Worm (Caenorhabditis elegans): ENCODE measurements around the gene uroc-1.

uroc-1 gene

DNA sequence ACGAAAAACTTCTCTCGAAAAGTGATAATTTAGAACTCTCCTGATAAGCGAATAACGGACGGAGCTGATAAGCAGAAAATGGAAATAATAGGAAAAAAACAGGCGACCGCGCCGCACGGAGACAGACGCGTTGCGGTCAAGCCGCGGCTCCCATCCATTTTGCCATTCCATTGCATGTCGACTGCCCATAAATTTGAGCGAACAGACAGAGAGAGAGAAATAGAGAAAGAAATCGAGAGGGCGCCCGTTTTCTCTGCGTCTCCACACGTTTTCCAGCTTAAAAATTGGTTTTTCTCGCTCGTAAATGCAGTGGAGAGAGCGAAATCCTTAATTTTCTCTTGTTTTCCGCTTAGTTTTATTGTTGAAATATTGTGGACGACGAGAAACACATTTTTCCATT is 40.7 kb downstream of the uroc-1 start:
- TF ChIP-seq nhr-23 (tag; optimal IDR thresholded peaks at IDR 0.05) (no peak), ztf-11 (tag; optimal IDR thresholded peaks at IDR 0.05) (no peak), skn-1 (tag; optimal IDR thresholded peaks at IDR 0.05) (peak; percentile 30), nfya-1 (tag; optimal IDR thresholded peaks at IDR 0.05; ENCODE audit: insufficient read depth) (peak; percentile 75), ceh-28 (tag; optimal IDR thresholded peaks at IDR 0.05) (peak; percentile 10), hmg-11 (tag; optimal IDR thresholded peaks at IDR 0.05) (peak; percentile 74), ceh-82 (tag; optimal IDR thresholded peaks at IDR 0.05) (no peak), pha-4 (tag; optimal IDR thresholded peaks at IDR 0.05) (peak; percentile 59), pqm-1 (tag; optimal IDR thresholded peaks at IDR 0.05) (peak; percentile 78), egl-5 (tag; optimal IDR thresholded peaks at IDR 0.05) (peak; percentile 93), nhr-77 (tag; optimal IDR thresholded peaks at IDR 0.05) (no peak), jun-1 (tag; optimal IDR thresholded peaks at IDR 0.05) (peak; percentile 49), lsy-12 (tag; optimal IDR thresholded peaks at IDR 0.05) (no peak), lin-15B (tag; optimal IDR thresholded peaks at IDR 0.05) (peak; percentile 17), lin-39 (tag; optimal IDR thresholded peaks at IDR 0.05) (peak; percentile 52), elt-2 (tag; optimal IDR thresholded peaks at IDR 0.05) (peak; percentile 97), fkh-10 (GFP tag; optimal IDR thresholded peaks at IDR 0.05) (peak; percentile 1), daf-12 (tag; optimal IDR thresholded peaks at IDR 0.05) (no peak), nhr-76 (tag; optimal IDR thresholded peaks at IDR 0.05) (no peak), zag-1 (tag; optimal IDR thresholded peaks at IDR 0.05) (no peak), snpc-4 (tag; optimal IDR thresholded peaks at IDR 0.05) (peak; percentile 17)

ce11 chrIV:16498031-16498442 is 44.5 kb downstream of the uroc-1 start:
- TF ChIP-seq nfya-1 (tag; optimal IDR thresholded peaks at IDR 0.05; ENCODE audit: insufficient read depth) (peak; percentile 75), tbx-2 (tag; optimal IDR thresholded peaks at IDR 0.05) (peak; percentile 65), skn-1 (tag; optimal IDR thresholded peaks at IDR 0.05) (peak; percentile 33), nhr-25 (tag; optimal IDR thresholded peaks at IDR 0.05) (peak; percentile 20), eor-1 (tag; optimal IDR thresholded peaks at IDR 0.05) (no peak), ceh-28 (tag; optimal IDR thresholded peaks at IDR 0.05) (peak; percentile 67), sea-2 (GFP tag; optimal IDR thresholded peaks at IDR 0.05) (no peak), lin-39 (tag; optimal IDR thresholded peaks at IDR 0.05) (peak; percentile 64), hmg-11 (tag; optimal IDR thresholded peaks at IDR 0.05) (no peak), nhr-23 (tag; optimal IDR thresholded peaks at IDR 0.05) (peak; percentile 79), ceh-16 (tag; optimal IDR thresholded peaks at IDR 0.05) (no peak), lin-15B (tag; optimal IDR thresholded peaks at IDR 0.05) (no peak), jun-1 (tag; optimal IDR thresholded peaks at IDR 0.05) (no peak), fos-1 (tag; optimal IDR thresholded peaks at IDR 0.05) (no peak), unc-62 (GFP tag; optimal IDR thresholded peaks at IDR 0.05) (peak; percentile 67)

DNA sequence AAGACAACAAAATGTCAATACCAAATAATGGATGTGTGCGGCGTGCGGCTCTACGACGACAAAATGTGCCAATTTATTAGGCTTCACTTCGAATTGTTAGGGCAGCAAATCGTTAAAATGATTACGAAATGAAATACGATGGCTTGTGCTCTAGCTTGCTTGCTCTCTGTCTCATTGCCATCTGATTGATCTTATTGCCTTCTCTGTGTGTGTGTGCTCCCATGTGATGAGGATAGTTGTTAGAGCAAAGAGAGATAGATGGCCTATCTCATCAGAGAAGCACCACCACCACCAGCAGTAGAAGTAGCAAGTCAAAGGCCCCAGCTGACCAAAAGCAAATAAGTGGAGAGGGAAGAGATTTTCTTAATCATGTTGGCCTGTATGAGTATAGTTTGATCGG is 46.1 kb downstream of the uroc-1 start:
- TF ChIP-seq mml-1 (tag; optimal IDR thresholded peaks at IDR 0.05) (no peak), tbx-2 (tag; optimal IDR thresholded peaks at IDR 0.05) (no peak), egl-5 (tag; optimal IDR thresholded peaks at IDR 0.05) (peak; percentile 94), nfya-1 (tag; optimal IDR thresholded peaks at IDR 0.05; ENCODE audit: insufficient read depth) (peak; percentile 25), lin-39 (tag; optimal IDR thresholded peaks at IDR 0.05) (peak; percentile 45)

ce11 chrIV:16494007-16494406 is 48.5 kb downstream of the uroc-1 start:
- TF ChIP-seq ceh-16 (tag; optimal IDR thresholded peaks at IDR 0.05) = no peak
- no peak for TF ChIP-seq elt-3 (tag; optimal IDR thresholded peaks at IDR 0.05)
- no peak for TF ChIP-seq eor-1 (tag; optimal IDR thresholded peaks at IDR 0.05)
- TF ChIP-seq snpc-4 (tag; optimal IDR thresholded peaks at IDR 0.05) = no peak
- TF ChIP-seq aly-2 (tag; optimal IDR thresholded peaks at IDR 0.05) = no peak
- TF ChIP-seq unc-62 (GFP tag; optimal IDR thresholded peaks at IDR 0.05) = no peak

DNA sequence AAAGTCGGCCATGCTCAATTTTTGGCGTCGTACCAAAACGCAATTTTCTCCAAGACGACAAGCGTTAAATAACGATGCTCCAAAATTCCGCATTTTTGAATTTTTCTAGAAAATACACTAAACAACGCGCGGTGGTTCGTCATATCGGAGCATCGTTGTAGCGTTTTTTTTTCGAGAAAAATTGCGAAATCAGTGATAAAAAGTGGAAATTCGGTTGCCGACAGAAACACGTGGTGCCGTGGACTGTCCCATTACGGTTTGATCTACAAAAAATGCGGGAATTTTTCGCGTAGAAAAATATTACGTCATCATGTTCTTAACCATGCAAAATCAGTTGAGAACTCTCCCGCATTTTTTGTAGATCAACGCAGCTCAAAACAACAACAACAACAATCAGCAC is 49.6 kb downstream of the uroc-1 start:
- no peak for TF ChIP-seq fkh-10 (GFP tag; optimal IDR thresholded peaks at IDR 0.05)
- TF ChIP-seq pha-4 (tag; optimal IDR thresholded peaks at IDR 0.05) = no peak
- TF ChIP-seq nhr-25 (tag; optimal IDR thresholded peaks at IDR 0.05) = no peak
- no peak for TF ChIP-seq nhr-28 (tag; optimal IDR thresholded peaks at IDR 0.05)
- TF ChIP-seq ceh-28 (tag; optimal IDR thresholded peaks at IDR 0.05) = no peak
- TF ChIP-seq ZK546.5 (tag; optimal IDR thresholded peaks at IDR 0.05) = no peak
- no peak for TF ChIP-seq egl-5 (tag; optimal IDR thresholded peaks at IDR 0.05)
- no peak for TF ChIP-seq ceh-9 (tag; optimal IDR thresholded peaks at IDR 0.05)
- TF ChIP-seq elt-2 (tag; optimal IDR thresholded peaks at IDR 0.05) = no peak
- TF ChIP-seq nhr-76 (tag; optimal IDR thresholded peaks at IDR 0.05) = no peak
- no peak for TF ChIP-seq tbx-2 (tag; optimal IDR thresholded peaks at IDR 0.05)
- no peak for TF ChIP-seq snpc-4 (tag; optimal IDR thresholded peaks at IDR 0.05)
- no peak for TF ChIP-seq nhr-12 (tag; optimal IDR thresholded peaks at IDR 0.05)
- TF ChIP-seq sea-2 (GFP tag; optimal IDR thresholded peaks at IDR 0.05) = no peak
- no peak for TF ChIP-seq R02D3.7 (tag; optimal IDR thresholded peaks at IDR 0.05)
- no peak for TF ChIP-seq elt-1 (tag; optimal IDR thresholded peaks at IDR 0.05)
- TF ChIP-seq hmg-11 (tag; optimal IDR thresholded peaks at IDR 0.05) = no peak
- TF ChIP-seq ama-1 (optimal IDR thresholded peaks at IDR 0.05) = no peak
- TF ChIP-seq mdl-1 (tag; optimal IDR thresholded peaks at IDR 0.05) = no peak

Measured in whole organism, L3 larva.